Worm (Caenorhabditis elegans) whole organism, L1 larva: Measurements from ENCODE around the gene nas-19.

ENCODE experiments used
- C16A3.4 ChIP-seq: fragments of 150-350 bp; optimal IDR thresholded peaks from 2 replicates; lab custom pipeline; 2014; ENCODE audit warnings: missing biosample characterization, missing genetic modification characterization
- C34B4.2 ChIP-seq: sonication (generic microtip); optimal IDR thresholded peaks from 2 replicates; lab custom pipeline; 2017; ENCODE audit warnings: mild to moderate bottlenecking, missing genetic modification characterization, missing compliant biosample characterization
- aly-2 ChIP-seq: fragments of 150-350 bp; optimal IDR thresholded peaks from 2 replicates; lab custom pipeline; 2014; ENCODE audit warnings: missing biosample characterization, missing genetic modification characterization
- ceh-63 ChIP-seq: fragments of 200-800 bp; sonication (Bioruptor generic); optimal IDR thresholded peaks from 2 replicates; lab custom pipeline; 2018; ENCODE audit warnings: mild to moderate bottlenecking, missing genetic modification characterization, missing compliant biosample characterization
- ceh-82 ChIP-seq, 3 experiments: fragments of 150-350 bp in 1 of 3; sonication (generic microtip) in 2 of 3; optimal IDR thresholded peaks; 2 replicates each; lab custom pipeline; 2014 to 2017; ENCODE audit warnings: missing biosample characterization in 3 of 3, missing genetic modification characterization in 3 of 3
- dpl-1 ChIP-seq, 3 experiments: fragments of 150-350 bp in 2 of 3; sonication (generic microtip) in 1 of 3; optimal IDR thresholded peaks; 2 replicates each; lab custom pipeline; 2014 to 2017; ENCODE audit warnings: missing biosample characterization in 3 of 3, missing genetic modification characterization in 3 of 3, missing genetic modification reagents in 3 of 3
- efl-3 ChIP-seq: fragments of 200-800 bp; sonication (Bioruptor generic); optimal IDR thresholded peaks from 2 replicates; lab custom pipeline; 2018; ENCODE audit warnings: mild to moderate bottlenecking, missing genetic modification characterization, missing compliant biosample characterization
- egl-13 ChIP-seq: sonication (generic microtip); optimal IDR thresholded peaks from 2 replicates; lab custom pipeline; 2016; ENCODE audit warnings: missing genotype, missing genetic modification reagents, missing genetic modification characterization, missing compliant biosample characterization
- egl-27 ChIP-seq, 2 experiments: fragments of 150-350 bp in 1 of 2; sonication (generic microtip); optimal IDR thresholded peaks; 3 replicates each; lab custom pipeline; 2017 to 2018; ENCODE audit warnings: missing biosample characterization in 2 of 2, missing genetic modification characterization in 2 of 2, missing genetic modification reagents in 2 of 2
- fkh-10 ChIP-seq: sonication (generic microtip); optimal IDR thresholded peaks from 2 replicates; lab custom pipeline; 2017; ENCODE audit warnings: missing biosample characterization, missing genetic modification reagents, missing genetic modification characterization
- fkh-4 ChIP-seq: sonication (generic microtip); optimal IDR thresholded peaks from 2 replicates; lab custom pipeline; 2016; ENCODE audit warnings: missing compliant biosample characterization, missing genetic modification characterization, borderline replicate concordance
- lin-14 ChIP-seq: fragments of 200-800 bp; sonication (Bioruptor generic); optimal IDR thresholded peaks from 2 replicates; lab custom pipeline; 2018; ENCODE audit warnings: mild to moderate bottlenecking, missing genetic modification characterization, moderate library complexity, missing compliant biosample characterization
- lin-15B ChIP-seq: fragments of 150-350 bp; sonication (generic microtip); optimal IDR thresholded peaks from 3 replicates; lab custom pipeline; 2014; ENCODE audit warnings: missing biosample characterization, missing genetic modification characterization
- lin-39 ChIP-seq: fragments of 150-350 bp; optimal IDR thresholded peaks from 2 replicates; lab custom pipeline; 2014; ENCODE audit warnings: missing biosample characterization, missing genetic modification reagents, missing genetic modification characterization
- lir-3 ChIP-seq: sonication (generic microtip); optimal IDR thresholded peaks from 2 replicates; lab custom pipeline; 2016; ENCODE audit warnings: mild to moderate bottlenecking, missing genetic modification characterization, moderate library complexity, missing compliant biosample characterization; ENCODE audit not compliant: poor library complexity
- mef-2 ChIP-seq: fragments of 150-350 bp; optimal IDR thresholded peaks from 2 replicates; lab custom pipeline; 2014; ENCODE audit warnings: missing biosample characterization, missing genetic modification characterization
- mep-1 ChIP-seq: fragments of 150-350 bp; optimal IDR thresholded peaks from 2 replicates; lab custom pipeline; 2014; ENCODE audit warnings: missing biosample characterization, missing genetic modification characterization
- nhr-12 ChIP-seq: sonication (generic microtip); optimal IDR thresholded peaks from 2 replicates; lab custom pipeline; 2017; ENCODE audit warnings: missing biosample characterization, missing genetic modification characterization
- nhr-20 ChIP-seq: sonication (generic microtip); optimal IDR thresholded peaks from 2 replicates; lab custom pipeline; 2016; ENCODE audit warnings: mild to moderate bottlenecking, missing genetic modification characterization, missing compliant biosample characterization
- nhr-237 ChIP-seq: fragments of 150-350 bp; optimal IDR thresholded peaks from 2 replicates; lab custom pipeline; 2014; ENCODE audit warnings: missing biosample characterization, missing genetic modification characterization
- nhr-28 ChIP-seq: fragments of 150-350 bp; optimal IDR thresholded peaks from 2 replicates; lab custom pipeline; 2014; ENCODE audit warnings: missing biosample characterization, missing genetic modification characterization
- nhr-47 ChIP-seq: sonication (generic microtip); optimal IDR thresholded peaks from 2 replicates; lab custom pipeline; 2016; ENCODE audit warnings: mild to moderate bottlenecking, missing genetic modification characterization, moderate library complexity, missing compliant biosample characterization
- nhr-71 ChIP-seq: sonication (generic microtip); optimal IDR thresholded peaks from 2 replicates; lab custom pipeline; 2016; ENCODE audit warnings: mild to moderate bottlenecking, missing genetic modification characterization, moderate library complexity, missing compliant biosample characterization
- nhr-77 ChIP-seq: fragments of 150-350 bp; optimal IDR thresholded peaks from 2 replicates; lab custom pipeline; 2014; ENCODE audit warnings: missing biosample characterization, missing genetic modification characterization
- nhr-84 ChIP-seq: sonication (generic microtip); optimal IDR thresholded peaks from 2 replicates; lab custom pipeline; 2017; ENCODE audit warnings: missing biosample characterization, missing genetic modification characterization
- pag-3 ChIP-seq: sonication (generic microtip); optimal IDR thresholded peaks from 2 replicates; lab custom pipeline; 2017; ENCODE audit warnings: missing genetic modification characterization, mild to moderate bottlenecking, missing compliant biosample characterization, antibody characterized with exemption, borderline replicate concordance; ENCODE audit not compliant: insufficient read depth
- snu-23 ChIP-seq: sonication (generic microtip); optimal IDR thresholded peaks from 2 replicates; lab custom pipeline; 2016; ENCODE audit warnings: missing genetic modification characterization, missing compliant biosample characterization
- sox-4 ChIP-seq: sonication (generic microtip); optimal IDR thresholded peaks from 2 replicates; lab custom pipeline; 2016; ENCODE audit warnings: missing genetic modification characterization, missing compliant biosample characterization
- sptf-1 ChIP-seq: fragments of 150-350 bp; optimal IDR thresholded peaks from 2 replicates; lab custom pipeline; 2014; ENCODE audit warnings: missing biosample characterization, missing genetic modification characterization
- swsn-7 ChIP-seq: sonication (generic microtip); optimal IDR thresholded peaks from 2 replicates; lab custom pipeline; 2016; ENCODE audit warnings: missing genetic modification characterization, missing compliant biosample characterization
- tbx-2 ChIP-seq: sonication (generic microtip); optimal IDR thresholded peaks from 2 replicates; lab custom pipeline; 2016; ENCODE audit warnings: missing genetic modification characterization, missing compliant biosample characterization
- tlp-1 ChIP-seq: fragments of 150-350 bp; optimal IDR thresholded peaks from 2 replicates; lab custom pipeline; 2014; ENCODE audit warnings: missing biosample characterization, missing genetic modification characterization
- unc-130 ChIP-seq: fragments of 150-350 bp; optimal IDR thresholded peaks from 2 replicates; lab custom pipeline; 2017; ENCODE audit warnings: missing biosample characterization, missing genetic modification characterization, inconsistent platforms
- unc-30 ChIP-seq: sonication (generic microtip); optimal IDR thresholded peaks from 2 replicates; lab custom pipeline; 2017; ENCODE audit warnings: missing biosample characterization, missing genetic modification characterization
- unc-62 ChIP-seq: fragments of 150-350 bp; optimal IDR thresholded peaks from 2 replicates; lab custom pipeline; 2014; ENCODE audit warnings: missing biosample characterization, missing genetic modification reagents, missing genetic modification characterization
- unc-86 ChIP-seq: sonication (generic microtip); optimal IDR thresholded peaks from 2 replicates; lab custom pipeline; 2016; ENCODE audit warnings: missing genetic modification characterization, missing compliant biosample characterization
- unc-98 ChIP-seq: fragments of 200-800 bp; sonication (Bioruptor generic); IDR thresholded peaks from 2 replicates; pipeline ENCODE4 v1.3.6; 2022; ENCODE audit warnings: missing genetic modification characterization, missing compliant biosample characterization
- xbp-1 ChIP-seq: sonication (generic microtip); optimal IDR thresholded peaks from 2 replicates; lab custom pipeline; 2016; ENCODE audit warnings: missing genetic modification characterization, missing compliant biosample characterization
- ztf-4 ChIP-seq: fragments of 150-350 bp; optimal IDR thresholded peaks from 2 replicates; lab custom pipeline; 2014; ENCODE audit warnings: missing biosample characterization, missing genetic modification characterization

Gene nas-19

ce11 chrV:11443503-11443902, 41.0 kb upstream of the nas-19 start, which contains the start of gene F57B7.2:
Gene F57B7.2, minus strand, starts transcription at chrV:11443603.
- no peak for TF ChIP-seq C34B4.2 (tag; lab: Kevin White, UChicago)
- no peak for TF ChIP-seq nhr-47 (tag; lab: Kevin White, UChicago)
- peak; percentile 38 for TF ChIP-seq lin-14 (GFP tag; lab: Kevin White, UChicago)

DNA sequence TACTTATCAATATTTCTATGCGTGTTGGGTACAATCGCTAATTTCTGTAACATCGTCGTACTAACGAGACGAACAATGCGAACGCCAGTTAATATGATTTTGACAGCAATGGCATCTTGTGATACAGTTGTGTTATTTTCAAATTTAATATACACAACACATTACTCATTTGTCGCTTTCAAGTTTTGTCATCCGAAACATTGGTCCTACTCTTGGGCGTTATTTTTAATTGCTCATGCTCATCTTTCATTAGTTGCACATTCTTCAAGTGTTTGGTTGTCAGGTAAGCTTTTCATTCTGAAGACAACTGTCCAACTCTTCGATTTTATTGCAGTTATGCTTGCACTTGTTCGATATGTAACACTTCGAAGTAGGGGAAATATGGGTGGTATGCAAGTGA, 36.7 kb upstream of the nas-19 start:
- TF ChIP-seq swsn-7 (tag; lab: Kevin White, UChicago) (no peak), nhr-12 (no peak), nhr-28 (tag; lab: Kevin White, UChicago) (no peak), unc-86 (tag; lab: Kevin White, UChicago) (no peak), unc-98 (no peak), lin-14 (GFP tag; lab: Kevin White, UChicago) (no peak), nhr-84 (tag; lab: Kevin White, UChicago) (no peak), pag-3 (no peak), nhr-237 (no peak), ceh-82 (tag; optimal IDR thresholded peaks at IDR 0.05; lab: Kevin White, UChicago) (no peak), tlp-1 (tag; lab: Kevin White, UChicago) (no peak), sptf-1 (tag; lab: Kevin White, UChicago) (no peak), unc-30 (no peak), nhr-71 (tag; lab: Kevin White, UChicago) (no peak), nhr-47 (tag; lab: Kevin White, UChicago) (no peak), sox-4 (tag; lab: Kevin White, UChicago) (no peak), unc-130 (no peak), ceh-63 (GFP tag; lab: Kevin White, UChicago) (no peak), mef-2 (tag; lab: Kevin White, UChicago) (no peak), snu-23 (GFP tag; lab: Kevin White, UChicago) (no peak)

- TF ChIP-seq lin-39 (tag; lab: Kevin White, UChicago) (no peak), sptf-1 (tag; lab: Kevin White, UChicago) (no peak), nhr-77 (tag; lab: Kevin White, UChicago) (no peak), ztf-4 (no peak), mef-2 (tag; lab: Kevin White, UChicago) (no peak), fkh-10 (GFP tag; lab: Kevin White, UChicago) (no peak), lir-3 (no peak), efl-3 (GFP tag; lab: Kevin White, UChicago) (no peak), nhr-20 (tag; lab: Kevin White, UChicago) (no peak), egl-27 (tag; optimal IDR thresholded peaks at IDR 0.05; lab: Kevin White, UChicago) (no peak), unc-30 (no peak), fkh-4 (tag; lab: Kevin White, UChicago) (no peak), lin-15B (tag; lab: Kevin White, UChicago) (no peak), dpl-1 (GFP tag; optimal IDR thresholded peaks at IDR 0.05; lab: Kevin White, UChicago) (no peak), C16A3.4 (tag; lab: Kevin White, UChicago) (no peak), aly-2 (tag; lab: Kevin White, UChicago) (no peak), tbx-2 (tag; lab: Kevin White, UChicago) (no peak), egl-13 (no peak), mep-1 (tag; lab: Kevin White, UChicago) (no peak), xbp-1 (no peak)
Observed at ce11 chrV:11438464-11438863, 36.0 kb upstream of the nas-19 start, which contains the start of gene dmsr-1. Gene dmsr-1, plus strand, starts transcription at chrV:11438764.

- TF ChIP-seq unc-62 (GFP tag; lab: Kevin White, UChicago) (no peak), lin-14 (GFP tag; lab: Kevin White, UChicago) (peak; percentile 33)
Observed at ce11 chrV:11436407-11436806, 33.9 kb upstream of the nas-19 start.
